Fruit fly (Drosophila melanogaster) Kc167 (cell line): Measurements from ENCODE around the gene ham.

Source experiments
- Myc ChIP-seq: fragments of >200 bp; optimal IDR thresholded peaks from 2 replicates; lab custom pipeline; 2017; ENCODE audit warnings: missing external identifiers
- Sin3A ChIP-seq: fragments of >200 bp; optimal IDR thresholded peaks from 2 replicates; lab custom pipeline; 2018; ENCODE audit warnings: missing external identifiers
- h ChIP-seq: fragments of >200 bp; optimal IDR thresholded peaks from 3 replicates; lab custom pipeline; 2018; ENCODE audit warnings: missing external identifiers
- insv ChIP-seq: fragments of >200 bp; optimal IDR thresholded peaks from 3 replicates; lab custom pipeline; 2018; ENCODE audit warnings: missing external identifiers
- psq ChIP-seq: fragments of >200 bp; optimal IDR thresholded peaks from 2 replicates; lab custom pipeline; 2017; ENCODE audit warnings: missing external identifiers
- ttk ChIP-seq: sonication (Bioruptor generic); optimal IDR thresholded peaks from 2 replicates; lab custom pipeline; 2017; ENCODE audit warnings: missing external identifiers

dm6 chr2L:18775274-18775673 is 17.4 kb downstream of the ham start:
- TF ChIP-seq insv (lab: Kevin White, UChicago) (no peak), psq (lab: Kevin White, UChicago) (no peak), h (lab: Kevin White, UChicago) (no peak), Sin3A (no peak), ttk (lab: Kevin White, UChicago) (no peak), Myc (lab: Kevin White, UChicago) (no peak)
